Fruit fly (Drosophila melanogaster): ENCODE measurements around the gene Mesh1.

DNA sequence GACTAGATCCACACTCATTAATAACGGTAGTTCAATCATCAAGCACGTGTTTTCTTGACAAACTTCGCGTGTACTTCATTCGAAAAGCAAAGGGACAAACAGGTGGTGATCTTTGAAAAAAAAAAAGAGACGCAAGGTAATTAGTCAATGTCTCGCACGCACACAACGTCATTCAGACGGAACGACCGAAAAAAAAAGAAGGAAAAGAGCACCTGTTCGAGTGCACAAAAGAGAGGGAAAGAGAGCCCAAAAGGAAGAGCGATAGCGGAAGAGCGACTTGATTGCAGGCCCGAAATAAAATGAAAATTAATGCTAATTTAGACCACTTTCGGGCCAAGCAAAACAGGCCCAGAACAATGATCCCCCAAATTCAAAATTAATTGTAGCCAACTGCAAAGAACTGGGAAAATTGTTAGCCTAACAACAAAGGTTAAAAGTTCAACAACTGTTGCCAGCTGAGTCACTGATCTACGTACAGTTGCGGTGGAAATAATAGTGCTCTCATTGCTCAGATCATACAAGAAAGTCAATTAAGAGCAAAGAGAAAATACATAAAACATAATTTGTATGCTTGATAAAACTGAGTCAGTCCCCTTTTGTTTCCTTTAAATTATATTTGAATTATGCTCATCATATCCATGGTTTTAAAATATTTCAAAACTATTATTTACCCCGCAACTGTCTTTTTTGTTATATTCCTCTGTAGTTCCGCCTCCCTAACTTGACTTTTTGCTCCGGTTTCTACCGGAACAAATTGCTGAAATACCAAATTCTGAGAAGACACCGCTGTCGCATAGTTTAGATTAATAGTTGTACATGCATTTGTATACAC lies 13.5 kb upstream of the Mesh1 start:
- TF ChIP-seq CG13204 (GFP tag; optimal IDR thresholded peaks at IDR 0.05) (no peak), fd96Ca (GFP tag; IDR thresholded peaks at IDR 0.05) (no peak), CG12605 (GFP tag; IDR thresholded peaks at IDR 0.05) (no peak), Pif1A (GFP tag; optimal IDR thresholded peaks at IDR 0.05) (no peak), CG14655 (GFP tag; optimal IDR thresholded peaks at IDR 0.05) (no peak)

All from whole organism, pupa.